Fruit fly (Drosophila melanogaster) whole organism: Measurements from ENCODE around the gene Trm1.

Source experiments
- CG8478 ChIP-seq: fragments of >200 bp; optimal IDR thresholded peaks from 2 replicates; lab custom pipeline; 2018; ENCODE audit warnings: inconsistent platforms
- Dll ChIP-seq: fragments of >200 bp; optimal IDR thresholded peaks from 2 replicates; lab custom pipeline; 2017
- EcR ChIP-seq, 2 experiments: fragments of >200 bp; optimal IDR thresholded peaks; 2 replicates each; lab custom pipeline; 2017; ENCODE audit warnings: missing biosample characterization in 2 of 2, missing genetic modification characterization in 2 of 2, missing genetic modification reagents in 2 of 2
- pan ChIP-seq: fragments of >200 bp; optimal IDR thresholded peaks from 2 replicates; lab custom pipeline; 2017
- psq ChIP-seq: fragments of >200 bp; optimal IDR thresholded peaks from 2 replicates; lab custom pipeline; 2017
- usp ChIP-seq: fragments of >200 bp; optimal IDR thresholded peaks from 2 replicates; lab custom pipeline; 2017; ENCODE audit warnings: missing biosample characterization, missing genetic modification characterization, mixed read lengths

- no peak for TF ChIP-seq psq (lab: Kevin White, UChicago)
- TF ChIP-seq usp (GFP tag; lab: Kevin White, UChicago): no peak
- TF ChIP-seq pan: no peak
- TF ChIP-seq EcR (GFP tag; optimal IDR thresholded peaks at IDR 0.05; lab: Kevin White, UChicago): no peak
- TF ChIP-seq CG8478: no peak
- TF ChIP-seq Dll (lab: Kevin White, UChicago): no peak
Observed at dm6 chr2L:12445743-12446142, 17.9 kb downstream of the Trm1 start, which contains the start of gene Oatp33Ea.
